Worm (Caenorhabditis elegans) whole organism, L1 larva: ENCODE results near the gene fbxl-4.

ENCODE experiments used
- C34B4.2 ChIP-seq: sonication (generic microtip); optimal IDR thresholded peaks from 2 replicates; lab custom pipeline; 2017; ENCODE audit warnings: mild to moderate bottlenecking, missing genetic modification characterization, missing compliant biosample characterization
- F16B12.6 ChIP-seq: fragments of 150-350 bp; optimal IDR thresholded peaks from 2 replicates; lab custom pipeline; 2014; ENCODE audit warnings: missing biosample characterization, missing genetic modification characterization
- Y116A8C.19 ChIP-seq: sonication (generic microtip); optimal IDR thresholded peaks from 2 replicates; lab custom pipeline; 2016; ENCODE audit warnings: missing compliant biosample characterization, missing genetic modification characterization, borderline replicate concordance
- blmp-1 ChIP-seq: fragments of 150-350 bp; optimal IDR thresholded peaks from 2 replicates; lab custom pipeline; 2014; ENCODE audit warnings: missing biosample characterization, missing genetic modification characterization
- ceh-8 ChIP-seq: fragments of 200-800 bp; sonication (Bioruptor generic); optimal IDR thresholded peaks from 2 replicates; lab custom pipeline; 2018; ENCODE audit warnings: mild to moderate bottlenecking, missing genetic modification characterization, moderate library complexity, missing compliant biosample characterization
- ceh-88 ChIP-seq: fragments of 200-800 bp; sonication (Bioruptor generic); IDR thresholded peaks from 2 replicates; pipeline ENCODE4 v1.3.6; 2022; ENCODE audit warnings: missing genetic modification characterization, missing compliant biosample characterization
- ceh-90 ChIP-seq: sonication (generic microtip); optimal IDR thresholded peaks from 2 replicates; lab custom pipeline; 2016; ENCODE audit warnings: missing genetic modification characterization, missing compliant biosample characterization
- dpl-1 ChIP-seq, 3 experiments: fragments of 150-350 bp in 2 of 3; sonication (generic microtip) in 1 of 3; optimal IDR thresholded peaks; 2 replicates each; lab custom pipeline; 2014 to 2017; ENCODE audit warnings: missing biosample characterization in 3 of 3, missing genetic modification characterization in 3 of 3, missing genetic modification reagents in 3 of 3
- dsc-1 ChIP-seq: sonication (generic microtip); optimal IDR thresholded peaks from 2 replicates; lab custom pipeline; 2016; ENCODE audit warnings: mild to moderate bottlenecking, missing genetic modification characterization, missing compliant biosample characterization
- efl-1 ChIP-seq, 4 experiments: fragments of 150-350 bp; optimal IDR thresholded peaks in 3 of 4; peaks in 1 of 4; 1 replicate in 1 of 4; 2 replicates in 3 of 4; lab custom pipeline; 2014; ENCODE audit warnings: missing biosample characterization in 2 of 4, missing genetic modification characterization in 2 of 4, missing genetic modification reagents in 2 of 4
- egl-13 ChIP-seq: sonication (generic microtip); optimal IDR thresholded peaks from 2 replicates; lab custom pipeline; 2016; ENCODE audit warnings: missing genotype, missing genetic modification reagents, missing genetic modification characterization, missing compliant biosample characterization
- elt-3 ChIP-seq, 6 experiments: fragments of 150-350 bp in 1 of 6; sonication (generic microtip); optimal IDR thresholded peaks; 2 replicates each; lab custom pipeline; 2017 to 2018; ENCODE audit warnings: missing biosample characterization in 6 of 6, missing genetic modification characterization in 6 of 6, inconsistent platforms in 1 of 6
- ets-5 ChIP-seq: fragments of 200-800 bp; sonication (Bioruptor generic); IDR thresholded peaks from 2 replicates; pipeline ENCODE4 v1.3.6; 2022; ENCODE audit warnings: missing genetic modification characterization, missing compliant biosample characterization
- fkh-4 ChIP-seq: sonication (generic microtip); optimal IDR thresholded peaks from 2 replicates; lab custom pipeline; 2016; ENCODE audit warnings: missing compliant biosample characterization, missing genetic modification characterization, borderline replicate concordance
- fkh-8 ChIP-seq: sonication (generic microtip); optimal IDR thresholded peaks from 2 replicates; lab custom pipeline; 2016; ENCODE audit warnings: mild to moderate bottlenecking, missing genetic modification characterization, missing compliant biosample characterization
- fos-1 ChIP-seq: fragments of 150-350 bp; optimal IDR thresholded peaks from 2 replicates; lab custom pipeline; 2014; ENCODE audit warnings: missing biosample characterization, missing genetic modification characterization
- grh-1 ChIP-seq: fragments of 200-800 bp; sonication (Bioruptor generic); IDR thresholded peaks from 2 replicates; pipeline ENCODE4 v1.3.6; 2022; ENCODE audit warnings: missing genetic modification reagents, missing genetic modification characterization, missing compliant biosample characterization
- jun-1 ChIP-seq: fragments of 150-350 bp; optimal IDR thresholded peaks from 2 replicates; lab custom pipeline; 2014; ENCODE audit warnings: missing biosample characterization, missing genetic modification reagents, missing genetic modification characterization
- lin-13 ChIP-seq: fragments of 150-350 bp; optimal IDR thresholded peaks from 2 replicates; lab custom pipeline; 2014; ENCODE audit warnings: missing biosample characterization, missing genetic modification reagents, missing genetic modification characterization
- lin-14 ChIP-seq: fragments of 200-800 bp; sonication (Bioruptor generic); optimal IDR thresholded peaks from 2 replicates; lab custom pipeline; 2018; ENCODE audit warnings: mild to moderate bottlenecking, missing genetic modification characterization, moderate library complexity, missing compliant biosample characterization
- lin-15B ChIP-seq: fragments of 150-350 bp; sonication (generic microtip); optimal IDR thresholded peaks from 3 replicates; lab custom pipeline; 2014; ENCODE audit warnings: missing biosample characterization, missing genetic modification characterization
- lin-35 ChIP-seq, 2 experiments: fragments of 150-350 bp; optimal IDR thresholded peaks; 2 replicates each; lab custom pipeline; 2014; ENCODE audit warnings: missing biosample characterization in 2 of 2, missing genetic modification characterization in 2 of 2, missing genetic modification reagents in 2 of 2
- lin-39 ChIP-seq: fragments of 150-350 bp; optimal IDR thresholded peaks from 2 replicates; lab custom pipeline; 2014; ENCODE audit warnings: missing biosample characterization, missing genetic modification reagents, missing genetic modification characterization
- lsy-2 ChIP-seq, 2 experiments: fragments of 150-350 bp; optimal IDR thresholded peaks; 2 replicates each; lab custom pipeline; 2014; ENCODE audit warnings: missing biosample characterization in 2 of 2, missing genetic modification characterization in 2 of 2
- mdl-1 ChIP-seq, 2 experiments: fragments of 150-350 bp; optimal IDR thresholded peaks; 2 replicates each; lab custom pipeline; 2014 to 2017; ENCODE audit warnings: missing biosample characterization in 2 of 2, missing genetic modification characterization in 2 of 2, inconsistent platforms in 1 of 2
- mef-2 ChIP-seq: fragments of 150-350 bp; optimal IDR thresholded peaks from 2 replicates; lab custom pipeline; 2014; ENCODE audit warnings: missing biosample characterization, missing genetic modification characterization
- nhr-12 ChIP-seq: sonication (generic microtip); optimal IDR thresholded peaks from 2 replicates; lab custom pipeline; 2017; ENCODE audit warnings: missing biosample characterization, missing genetic modification characterization
- nhr-20 ChIP-seq: sonication (generic microtip); optimal IDR thresholded peaks from 2 replicates; lab custom pipeline; 2016; ENCODE audit warnings: mild to moderate bottlenecking, missing genetic modification characterization, missing compliant biosample characterization
- nhr-237 ChIP-seq: fragments of 150-350 bp; optimal IDR thresholded peaks from 2 replicates; lab custom pipeline; 2014; ENCODE audit warnings: missing biosample characterization, missing genetic modification characterization
- nhr-47 ChIP-seq: sonication (generic microtip); optimal IDR thresholded peaks from 2 replicates; lab custom pipeline; 2016; ENCODE audit warnings: mild to moderate bottlenecking, missing genetic modification characterization, moderate library complexity, missing compliant biosample characterization
- nhr-71 ChIP-seq: sonication (generic microtip); optimal IDR thresholded peaks from 2 replicates; lab custom pipeline; 2016; ENCODE audit warnings: mild to moderate bottlenecking, missing genetic modification characterization, moderate library complexity, missing compliant biosample characterization
- nhr-76 ChIP-seq: sonication (generic microtip); optimal IDR thresholded peaks from 2 replicates; lab custom pipeline; 2017; ENCODE audit warnings: missing biosample characterization, missing genetic modification characterization
- nhr-77 ChIP-seq: fragments of 150-350 bp; optimal IDR thresholded peaks from 2 replicates; lab custom pipeline; 2014; ENCODE audit warnings: missing biosample characterization, missing genetic modification characterization
- nhr-84 ChIP-seq: sonication (generic microtip); optimal IDR thresholded peaks from 2 replicates; lab custom pipeline; 2017; ENCODE audit warnings: missing biosample characterization, missing genetic modification characterization
- nhr-85 ChIP-seq: sonication (generic microtip); peaks from one replicate; lab custom pipeline; 2016; ENCODE audit warnings: missing genetic modification characterization, inconsistent platforms, missing compliant biosample characterization
- skn-1 ChIP-seq: fragments of 150-350 bp; optimal IDR thresholded peaks from 2 replicates; lab custom pipeline; 2014; ENCODE audit warnings: missing biosample characterization, missing genetic modification characterization
- snpc-4 ChIP-seq: fragments of 150-350 bp; optimal IDR thresholded peaks from 2 replicates; lab custom pipeline; 2014; ENCODE audit warnings: missing biosample characterization, missing genetic modification characterization
- snu-23 ChIP-seq: sonication (generic microtip); optimal IDR thresholded peaks from 2 replicates; lab custom pipeline; 2016; ENCODE audit warnings: missing genetic modification characterization, missing compliant biosample characterization
- sox-4 ChIP-seq: sonication (generic microtip); optimal IDR thresholded peaks from 2 replicates; lab custom pipeline; 2016; ENCODE audit warnings: missing genetic modification characterization, missing compliant biosample characterization
- sup-37 ChIP-seq: fragments of 200-800 bp; sonication (Bioruptor generic); optimal IDR thresholded peaks from 2 replicates; lab custom pipeline; 2018; ENCODE audit warnings: mild to moderate bottlenecking, missing genetic modification characterization, missing compliant biosample characterization
- swsn-7 ChIP-seq: sonication (generic microtip); optimal IDR thresholded peaks from 2 replicates; lab custom pipeline; 2016; ENCODE audit warnings: missing genetic modification characterization, missing compliant biosample characterization
- tlp-1 ChIP-seq: fragments of 150-350 bp; optimal IDR thresholded peaks from 2 replicates; lab custom pipeline; 2014; ENCODE audit warnings: missing biosample characterization, missing genetic modification characterization
- unc-130 ChIP-seq: fragments of 150-350 bp; optimal IDR thresholded peaks from 2 replicates; lab custom pipeline; 2017; ENCODE audit warnings: missing biosample characterization, missing genetic modification characterization, inconsistent platforms
- unc-62 ChIP-seq: fragments of 150-350 bp; optimal IDR thresholded peaks from 2 replicates; lab custom pipeline; 2014; ENCODE audit warnings: missing biosample characterization, missing genetic modification reagents, missing genetic modification characterization
- unc-86 ChIP-seq: sonication (generic microtip); optimal IDR thresholded peaks from 2 replicates; lab custom pipeline; 2016; ENCODE audit warnings: missing genetic modification characterization, missing compliant biosample characterization
- unc-98 ChIP-seq: fragments of 200-800 bp; sonication (Bioruptor generic); IDR thresholded peaks from 2 replicates; pipeline ENCODE4 v1.3.6; 2022; ENCODE audit warnings: missing genetic modification characterization, missing compliant biosample characterization
- zag-1 ChIP-seq: fragments of 150-350 bp; optimal IDR thresholded peaks from 2 replicates; lab custom pipeline; 2014; ENCODE audit warnings: missing biosample characterization, missing genetic modification characterization
- zip-4 ChIP-seq: fragments of 200-800 bp; sonication (Bioruptor generic); optimal IDR thresholded peaks from 2 replicates; lab custom pipeline; 2018; ENCODE audit warnings: mild to moderate bottlenecking, missing genetic modification characterization, moderate library complexity, missing compliant biosample characterization

Gene fbxl-4

DNA sequence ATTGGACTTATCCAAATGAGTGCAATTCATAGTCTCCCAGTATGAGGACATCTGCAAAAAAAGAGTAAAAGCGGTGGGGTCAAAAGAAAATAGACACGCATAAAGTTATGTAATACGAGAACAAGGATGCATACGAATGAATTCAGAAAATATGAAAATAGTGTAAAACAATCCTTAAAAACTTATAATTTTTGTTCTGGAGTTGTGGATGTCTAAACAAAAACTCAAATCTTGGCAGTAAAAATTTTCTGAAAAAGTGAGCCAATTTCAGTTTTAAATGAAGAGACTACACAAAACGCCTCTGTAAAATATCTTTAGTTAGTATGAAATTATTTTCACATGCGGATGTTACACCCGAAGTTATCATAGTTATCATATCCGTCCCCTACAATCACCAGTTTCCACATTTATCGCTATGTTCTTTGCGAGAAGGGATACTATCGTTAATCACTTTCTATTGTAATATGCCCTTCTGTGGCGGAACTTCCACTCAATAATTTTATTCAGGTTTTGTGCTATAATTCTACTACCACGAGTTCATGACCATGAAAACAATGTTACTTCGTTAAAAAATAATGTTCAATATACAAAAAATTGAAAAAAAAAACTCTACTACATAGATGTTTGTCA is 52.1 kb downstream of the fbxl-4 start, which contains the start of gene nhr-120:
TSS of gene nhr-120 (minus strand) at position 51 of the 630 bp plus-strand sequence.
- TF ChIP-seq elt-3 (tag; optimal IDR thresholded peaks at IDR 0.05; lab: Kevin White, UChicago): peak in 1 of 6 experiments; percentile 57
- TF ChIP-seq unc-130 (tag; lab: Kevin White, UChicago): no peak
- TF ChIP-seq nhr-71 (tag; lab: Kevin White, UChicago): no peak
- TF ChIP-seq ceh-90 (tag; lab: Kevin White, UChicago): no peak
- TF ChIP-seq blmp-1: peak; percentile 70
- TF ChIP-seq efl-1 (optimal IDR thresholded peaks at IDR 0.05; lab: Kevin White, UChicago): no peak
- TF ChIP-seq efl-1 (GFP tag; optimal IDR thresholded peaks at IDR 0.05 in 1 of 2; lab: Kevin White, UChicago): peak in 1 of 2 experiments; percentile 46

DNA sequence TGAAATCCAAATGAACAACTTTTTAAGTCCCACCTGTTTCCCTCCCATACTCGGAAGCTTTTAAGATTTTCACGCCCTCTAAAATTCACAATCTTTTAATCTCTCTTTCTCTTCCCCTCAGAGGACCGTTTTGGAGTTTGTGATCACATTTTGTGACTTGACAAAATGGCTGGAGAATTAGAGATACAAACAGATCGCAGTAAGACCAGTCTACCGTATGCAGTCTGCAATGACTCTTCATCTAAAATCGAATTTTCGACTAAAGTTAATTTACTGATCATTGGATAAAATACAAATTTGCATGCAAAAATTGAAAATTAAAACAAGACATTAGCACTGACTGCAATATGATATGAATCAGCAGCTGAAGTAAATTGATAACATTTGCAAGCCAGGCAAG is 52.9 kb downstream of the fbxl-4 start:
- TF ChIP-seq fkh-8 (tag; lab: Kevin White, UChicago) (peak; percentile 51), snu-23 (peak; percentile 25), lsy-2 (tag; optimal IDR thresholded peaks at IDR 0.05; lab: Kevin White, UChicago) (peak in 1 of 2 experiments; percentile 66), zip-4 (GFP tag; lab: Kevin White, UChicago) (no peak), nhr-237 (tag; lab: Kevin White, UChicago) (no peak), efl-1 (optimal IDR thresholded peaks at IDR 0.05; lab: Kevin White, UChicago) (no peak), efl-1 (GFP tag; optimal IDR thresholded peaks at IDR 0.05 in 1 of 2; lab: Kevin White, UChicago) (no peak), lin-35 (GFP tag; optimal IDR thresholded peaks at IDR 0.05; lab: Kevin White, UChicago) (no peak), egl-13 (tag; lab: Kevin White, UChicago) (no peak), tlp-1 (tag; lab: Kevin White, UChicago) (no peak), nhr-47 (peak; percentile 50), grh-1 (GFP tag; lab: Robert Waterston, UW) (0 out of 2 replicates have a peak, but pooled peaks have one; percentile 22), ceh-88 (GFP tag; lab: Robert Waterston, UW) (peak; percentile 17; the same call in 1 of the 2 replicates), blmp-1 (peak; percentile 15), nhr-85 (peak; percentile 66), nhr-20 (tag; lab: Kevin White, UChicago) (peak; percentile 45), unc-98 (GFP tag; lab: Robert Waterston, UW) (no peak), skn-1 (peak; percentile 33), snpc-4 (tag; lab: Kevin White, UChicago) (no peak), lin-14 (GFP tag; lab: Kevin White, UChicago) (peak; percentile 66), jun-1 (no peak), nhr-77 (tag; lab: Kevin White, UChicago) (no peak), swsn-7 (peak; percentile 29), lin-39 (tag; lab: Kevin White, UChicago) (no peak), unc-62 (GFP tag; lab: Kevin White, UChicago) (no peak), ets-5 (no peak), nhr-12 (no peak), elt-3 (tag; optimal IDR thresholded peaks at IDR 0.05; lab: Kevin White, UChicago) (peak in 1 of 6 experiments; percentile 39), zag-1 (tag; lab: Kevin White, UChicago) (no peak), nhr-84 (no peak), nhr-71 (tag; lab: Kevin White, UChicago) (peak; percentile 57)

DNA sequence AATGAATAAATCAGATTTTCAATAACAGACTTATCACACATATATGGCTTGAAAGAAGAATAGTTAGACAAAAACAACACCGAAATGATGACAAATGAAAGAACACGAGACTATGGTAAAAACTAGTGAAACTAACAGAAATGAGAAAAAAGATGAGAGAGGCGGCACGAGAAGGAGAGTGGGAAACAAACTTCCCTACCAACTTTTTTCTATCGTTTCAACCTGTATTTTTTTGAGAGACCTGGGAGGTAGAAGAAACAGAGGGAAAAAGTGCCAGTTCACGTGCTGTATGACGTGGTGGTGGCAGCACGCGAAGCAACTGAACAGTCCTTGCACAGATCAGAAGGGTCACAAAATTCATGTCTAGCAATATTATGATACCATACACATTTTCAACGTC is 54.2 kb downstream of the fbxl-4 start:
- TF ChIP-seq unc-86 (tag; lab: Kevin White, UChicago) (no peak), nhr-76 (tag; lab: Kevin White, UChicago) (no peak), ceh-8 (GFP tag; lab: Kevin White, UChicago) (no peak), zip-4 (GFP tag; lab: Kevin White, UChicago) (no peak), mef-2 (tag; lab: Kevin White, UChicago) (no peak), lin-35 (GFP tag; optimal IDR thresholded peaks at IDR 0.05; lab: Kevin White, UChicago) (peak in 1 of 2 experiments; percentile 75), Y116A8C.19 (tag; lab: Kevin White, UChicago) (no peak), fkh-8 (tag; lab: Kevin White, UChicago) (no peak), mdl-1 (tag; optimal IDR thresholded peaks at IDR 0.05; lab: Kevin White, UChicago) (peak in 1 of 2 experiments; percentile 78), sox-4 (no peak), fos-1 (tag; lab: Kevin White, UChicago) (no peak), grh-1 (GFP tag; lab: Robert Waterston, UW) (peak; percentile 33; the same call in 1 of the 2 replicates), F16B12.6 (tag; lab: Kevin White, UChicago) (no peak), sup-37 (no peak), dpl-1 (GFP tag; optimal IDR thresholded peaks at IDR 0.05; lab: Kevin White, UChicago) (no peak), nhr-71 (tag; lab: Kevin White, UChicago) (peak; percentile 84), dsc-1 (no peak), lin-13 (peak; percentile 21), fkh-4 (no peak), C34B4.2 (tag; lab: Kevin White, UChicago) (no peak), lin-15B (no peak)
